Fruit fly (Drosophila melanogaster): ENCODE results near the gene Cyp12e1.

The Cyp12e1 gene

DNA sequence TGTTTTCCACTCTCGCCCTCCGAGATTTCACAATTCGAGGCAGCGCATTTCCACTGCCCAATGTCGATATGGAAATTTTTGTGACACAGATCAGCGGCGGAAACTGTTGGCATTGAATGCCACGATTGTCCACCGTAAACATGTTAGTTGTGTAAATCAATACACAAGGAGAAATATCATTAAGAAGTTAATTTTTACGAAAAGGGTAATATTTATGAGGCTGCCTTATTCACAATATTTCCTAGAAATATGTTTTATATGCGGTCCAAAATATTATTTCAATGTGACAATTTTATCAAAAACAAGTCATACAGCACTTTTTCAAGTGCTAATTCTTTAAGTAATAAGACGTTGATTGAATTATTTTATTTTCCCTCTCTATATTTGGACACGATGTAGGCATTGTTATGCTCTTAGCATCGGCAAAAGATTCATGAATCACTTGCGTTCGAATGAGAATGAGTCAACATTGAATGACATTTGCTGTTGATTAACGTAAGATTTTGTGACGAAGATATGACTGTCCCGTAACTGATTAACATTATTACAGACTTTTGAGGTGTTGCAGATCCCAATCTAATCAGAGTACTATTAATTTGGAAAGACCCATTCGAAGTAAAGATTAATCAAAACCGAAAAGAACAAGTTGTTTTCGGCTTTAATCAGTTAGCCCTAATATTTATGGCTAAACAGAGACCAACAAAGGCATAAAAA is 40.8 kb upstream of the Cyp12e1 start (continued):
- peak; percentile 85 for TF ChIP-seq E2f1 (GFP tag; IDR thresholded peaks at IDR 0.05)
- peak; percentile 67; the same call in 2 of the 3 replicates for TF ChIP-seq CG3726 (GFP tag; IDR thresholded peaks at IDR 0.05)
- TF ChIP-seq CG12391 (tag; optimal IDR thresholded peaks at IDR 0.05): peak; percentile 86
- no peak for TF ChIP-seq CG2129 (GFP tag; IDR thresholded peaks at IDR 0.05; ENCODE audit: partially characterized antibody)
- TF ChIP-seq sr (GFP tag; IDR thresholded peaks at IDR 0.05): no peak
- TF ChIP-seq exex (tag; optimal IDR thresholded peaks at IDR 0.05): no peak
- no peak for TF ChIP-seq CG10565 (GFP tag; optimal IDR thresholded peaks at IDR 0.05)

DNA sequence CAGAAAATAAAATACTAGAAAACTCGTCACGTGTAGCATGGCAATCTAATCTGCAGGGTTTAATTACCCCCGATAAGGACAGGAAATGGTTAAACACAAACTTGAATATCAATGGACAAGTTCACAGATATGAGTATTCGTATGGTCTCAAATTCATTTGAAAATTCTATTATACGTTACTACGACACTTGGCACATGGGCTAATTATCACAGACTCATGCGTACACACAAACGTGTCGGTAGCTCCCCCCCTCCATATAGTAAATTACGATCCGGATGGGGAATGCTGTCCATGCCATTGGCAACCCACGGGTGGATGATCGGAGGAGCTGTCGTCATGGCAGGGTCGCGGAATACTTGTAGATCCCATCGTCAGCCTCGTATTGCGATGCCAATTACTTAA is 40.2 kb upstream of the Cyp12e1 start:
- TF ChIP-seq exex (tag; optimal IDR thresholded peaks at IDR 0.05) (peak; percentile 100), Taf1 (GFP tag; IDR thresholded peaks at IDR 0.05) (no peak), Vsx1 (GFP tag; optimal IDR thresholded peaks at IDR 0.05) (peak; percentile 64), NFAT (GFP tag; IDR thresholded peaks at IDR 0.05) (0 out of 2 replicates have a peak, but pooled peaks have one; percentile 19), sd (tag; optimal IDR thresholded peaks at IDR 0.05) (peak; percentile 60), CG14014 (GFP tag; IDR thresholded peaks at IDR 0.05) (no peak), so (GFP tag; IDR thresholded peaks at IDR 0.05) (0 out of 3 replicates have a peak, but pooled peaks have one; percentile 14), MBD-R2 (GFP tag; IDR thresholded peaks at IDR 0.05) (no peak), CG12769 (tag; optimal IDR thresholded peaks at IDR 0.05) (peak; percentile 36), CG8290 (GFP tag; optimal IDR thresholded peaks at IDR 0.05) (no peak), CG8290 (tag; optimal IDR thresholded peaks at IDR 0.05) (peak in 1 of 2 experiments; percentile 5), grn (GFP tag; optimal IDR thresholded peaks at IDR 0.05) (peak; percentile 81), CG7372 (GFP tag; IDR thresholded peaks at IDR 0.05) (no peak), GATAe (GFP tag; conservative IDR thresholded peaks at IDR 0.05) (peak; percentile 89), Optix (GFP tag; IDR thresholded peaks at IDR 0.05) (peak; percentile 19; the same call in 1 of the 3 replicates), sug (tag; optimal IDR thresholded peaks at IDR 0.05) (peak; percentile 74), ftz-f1 (GFP tag; optimal IDR thresholded peaks at IDR 0.05) (peak; percentile 30), mirr (GFP tag; optimal IDR thresholded peaks at IDR 0.05) (peak; percentile 93), Nf-YB (GFP tag; optimal IDR thresholded peaks at IDR 0.05) (no peak), ci (GFP tag; IDR thresholded peaks at IDR 0.05) (0 out of 3 replicates have a peak, but pooled peaks have one; percentile 33), CG18599 (GFP tag; optimal IDR thresholded peaks at IDR 0.05) (peak; percentile 8), dysf (GFP tag; IDR thresholded peaks at IDR 0.05) (0 out of 3 replicates have a peak, but pooled peaks have one; percentile 39), mld (GFP tag; IDR thresholded peaks at IDR 0.05; ENCODE audit: partially characterized antibody) (no peak), CG7987 (GFP tag; optimal IDR thresholded peaks at IDR 0.05) (peak; percentile 18), z (GFP tag; IDR thresholded peaks at IDR 0.05) (0 out of 3 replicates have a peak, but pooled peaks have one; percentile 20), sob (GFP tag; IDR thresholded peaks at IDR 0.05) (0 out of 2 replicates have a peak, but pooled peaks have one; percentile 11), ase (GFP tag; IDR thresholded peaks at IDR 0.05) (0 out of 3 replicates have a peak, but pooled peaks have one; percentile 11), CG10543 (GFP tag; optimal IDR thresholded peaks at IDR 0.05) (peak; percentile 41), CG34376 (GFP tag; optimal IDR thresholded peaks at IDR 0.05) (peak; percentile 73), CG2199 (GFP tag; IDR thresholded peaks at IDR 0.05) (0 out of 3 replicates have a peak, but pooled peaks have one; percentile 13), tx (GFP tag; optimal IDR thresholded peaks at IDR 0.05) (no peak), cwo (GFP tag; optimal IDR thresholded peaks at IDR 0.05) (peak; percentile 100), Pdp1 (GFP tag; optimal IDR thresholded peaks at IDR 0.05) (peak in 1 of 2 experiments; percentile 33)

Measured in whole organism, embryonic.